Fruit fly (Drosophila melanogaster) whole organism, wandering third instar larva: ENCODE data around the gene CG32668.

Experiments used
- Abd-B ChIP-seq: fragments of >200 bp; optimal IDR thresholded peaks from 2 replicates; lab custom pipeline; 2017; ENCODE audit warnings: missing biosample characterization, missing genetic modification characterization
- CG32264 ChIP-seq: fragments of 200-800 bp; sonication (Bioruptor generic); optimal IDR thresholded peaks from 2 replicates; lab custom pipeline; 2016; ENCODE audit warnings: missing biosample characterization, missing genetic modification characterization
- Myc ChIP-seq: fragments of >200 bp; optimal IDR thresholded peaks from 2 replicates; lab custom pipeline; 2017
- Rel ChIP-seq, 2 experiments: fragments of 200-800 bp; sonication (Bioruptor generic) in 1 of 2; optimal IDR thresholded peaks; 2 replicates in 1 of 2; 3 replicates in 1 of 2; lab custom pipeline; 2016 to 2019; ENCODE audit warnings: mild to moderate bottlenecking in 2 of 2, missing biosample characterization in 2 of 2, missing genetic modification characterization in 2 of 2, moderate library complexity in 1 of 2
- brk ChIP-seq: fragments of 200-800 bp; sonication (Bioruptor generic); optimal IDR thresholded peaks from 2 replicates; lab custom pipeline; 2016; ENCODE audit warnings: missing biosample characterization, mild to moderate bottlenecking, missing genetic modification characterization
- dl ChIP-seq, 2 experiments: fragments of 175-275, 200-275 bp in 1 of 2; fragments of 200-275 bp in 1 of 2; sonication (Bioruptor generic); optimal IDR thresholded peaks; lab custom pipeline; 2018; ENCODE audit warnings: mild to moderate bottlenecking in 2 of 2, missing biosample characterization in 2 of 2, missing genetic modification characterization in 2 of 2, moderate library complexity in 2 of 2; ENCODE audit not compliant: partially characterized antibody in 2 of 2, insufficient read depth in 1 of 2
- h ChIP-seq: fragments of 200-800 bp; sonication (Bioruptor generic); optimal IDR thresholded peaks from 3 replicates; lab custom pipeline; 2016; ENCODE audit warnings: missing biosample characterization, mild to moderate bottlenecking, missing genetic modification characterization
- lola ChIP-seq: fragments of >200 bp; optimal IDR thresholded peaks from 2 replicates; lab custom pipeline; 2017; ENCODE audit warnings: missing biosample characterization, missing genetic modification characterization
- pan ChIP-seq: fragments of >200 bp; optimal IDR thresholded peaks from 2 replicates; lab custom pipeline; 2017
- sv ChIP-seq: fragments of 200-800 bp; sonication (Bioruptor generic); optimal IDR thresholded peaks from 3 replicates; lab custom pipeline; 2016; ENCODE audit warnings: missing biosample characterization, missing genetic modification characterization

- TF ChIP-seq Rel (GFP tag; optimal IDR thresholded peaks at IDR 0.05; lab: Kevin White, UChicago) (no peak), Rel (tag; optimal IDR thresholded peaks at IDR 0.05; lab: Kevin White, UChicago) (no peak), h (no peak), brk (no peak), dl (GFP tag; optimal IDR thresholded peaks at IDR 0.05; lab: Kevin White, UChicago; ENCODE audit: insufficient read depth in 1 of 2, partially characterized antibody in 2 of 2) (no peak), pan (lab: Kevin White, UChicago) (no peak), CG32264 (GFP tag; lab: Kevin White, UChicago) (no peak), sv (GFP tag; lab: Kevin White, UChicago) (no peak), lola (GFP tag; lab: Kevin White, UChicago) (no peak), Myc (lab: Kevin White, UChicago) (no peak), Abd-B (GFP tag; lab: Kevin White, UChicago) (no peak)
These were observed 23.5 kb downstream of the CG32668 start for dm6 chrX:11135840-11136586.
